Fruit fly (Drosophila melanogaster) whole organism, embryonic: ENCODE results near the gene CG7379.
A peak's percentile ranks its signal among the peaks of the same experiment; 100 is the strongest.

Experiments used
- CG10209 ChIP-seq: fragments of 200-800 bp; sonication (Bioruptor generic); optimal IDR thresholded peaks from 3 replicates; lab custom pipeline; 2017; ENCODE audit warnings: missing biosample characterization, mild to moderate bottlenecking, missing genetic modification characterization, missing genetic modification reagents
- CG12219 ChIP-seq: fragments of 200-800 bp; sonication (Bioruptor generic); optimal IDR thresholded peaks from 3 replicates; lab custom pipeline; 2018; ENCODE audit warnings: missing biosample characterization, mild to moderate bottlenecking, missing genetic modification characterization
- CG1233 ChIP-seq: fragments of 200-800 bp; sonication (Bioruptor generic); optimal IDR thresholded peaks from 4 replicates; lab custom pipeline; 2018; ENCODE audit warnings: missing biosample characterization, mild to moderate bottlenecking, missing genetic modification characterization
- CG12659 ChIP-seq: fragments of 200-800 bp; sonication (Bioruptor generic); optimal IDR thresholded peaks from 3 replicates; lab custom pipeline; 2017; ENCODE audit warnings: mild to moderate bottlenecking, missing biosample characterization, missing genetic modification reagents, missing genetic modification characterization
- CG12942 ChIP-seq: fragments of 200-800 bp; sonication (Bioruptor generic); optimal IDR thresholded peaks from 3 replicates; lab custom pipeline; 2016; ENCODE audit warnings: missing biosample characterization, missing genetic modification characterization
- CG13296 ChIP-seq: fragments of 200-800 bp; sonication (Bioruptor generic); optimal IDR thresholded peaks from 3 replicates; lab custom pipeline; 2018; ENCODE audit warnings: missing biosample characterization, mild to moderate bottlenecking, missing genetic modification characterization
- CG14667 ChIP-seq: fragments of 200-800 bp; sonication (Bioruptor generic); IDR thresholded peaks from 2 replicates; pipeline ENCODE4 v1.3.6; 2022; ENCODE audit warnings: missing biosample characterization, missing genetic modification characterization
- CG14965 ChIP-seq: fragments of 200-800 bp; sonication (Bioruptor generic); optimal IDR thresholded peaks from 2 replicates; lab custom pipeline; 2016; ENCODE audit warnings: missing biosample characterization, missing genetic modification characterization, borderline replicate concordance
- CG15073 ChIP-seq: fragments of 200-800 bp; sonication (Bioruptor generic); optimal IDR thresholded peaks from 2 replicates; lab custom pipeline; 2016; ENCODE audit warnings: missing biosample characterization, missing genetic modification characterization
- CG1603 ChIP-seq: fragments of 200-800 bp; sonication (Bioruptor generic); optimal IDR thresholded peaks from 2 replicates; lab custom pipeline; 2019; ENCODE audit warnings: missing biosample characterization, mild to moderate bottlenecking, missing genetic modification characterization, moderate library complexity
- CG18599 ChIP-seq: fragments of 200-800 bp; sonication (Bioruptor generic); optimal IDR thresholded peaks from 3 replicates; lab custom pipeline; 2017; ENCODE audit warnings: missing biosample characterization, missing genetic modification characterization, mild to moderate bottlenecking, moderate library complexity, missing genetic modification reagents
- CG30020 ChIP-seq: fragments of 200-800 bp; optimal IDR thresholded peaks from 2 replicates; lab custom pipeline; 2019; ENCODE audit warnings: missing biosample characterization, mild to moderate bottlenecking, missing genetic modification characterization, moderate library complexity
- CG31224 ChIP-seq: fragments of 200-800 bp; sonication (Bioruptor generic); IDR thresholded peaks from 2 replicates; pipeline ENCODE4 v1.3.6; 2022; ENCODE audit warnings: missing biosample characterization, missing genetic modification characterization
- CG34376 ChIP-seq: fragments of 200-800 bp; sonication (Bioruptor generic); optimal IDR thresholded peaks from 2 replicates; lab custom pipeline; 2018; ENCODE audit warnings: missing biosample characterization, mild to moderate bottlenecking, missing genetic modification characterization
- CG4617 ChIP-seq: fragments of 200-800 bp; sonication (Bioruptor generic); optimal IDR thresholded peaks from 3 replicates; lab custom pipeline; 2016; ENCODE audit warnings: missing biosample characterization, missing genetic modification characterization, borderline replicate concordance
- CG5180 ChIP-seq: fragments of 200-800 bp; sonication (Bioruptor generic); optimal IDR thresholded peaks from 3 replicates; lab custom pipeline; 2017; ENCODE audit warnings: missing biosample characterization, missing genetic modification characterization, mild to moderate bottlenecking, moderate library complexity, missing genetic modification reagents
- CG6689 ChIP-seq: fragments of 200-800 bp; sonication (Bioruptor generic); IDR thresholded peaks from 2 replicates; pipeline ENCODE4 v1.3.6; 2022; ENCODE audit warnings: missing biosample characterization, missing genetic modification characterization
- CG8281 ChIP-seq: fragments of 200-800 bp; sonication (Bioruptor generic); optimal IDR thresholded peaks from 2 replicates; lab custom pipeline; 2018; ENCODE audit warnings: missing biosample characterization, mild to moderate bottlenecking, missing genetic modification characterization, moderate library complexity
- CTCF ChIP-seq: fragments of 200-800 bp; sonication (Bioruptor generic); optimal IDR thresholded peaks from 2 replicates; lab custom pipeline; 2017; ENCODE audit warnings: missing biosample characterization, mild to moderate bottlenecking, missing genetic modification characterization, moderate library complexity
- Dfd ChIP-seq, 2 experiments: fragments of >200 bp; optimal IDR thresholded peaks; 2 replicates each; lab custom pipeline; 2017; ENCODE audit warnings: missing biosample characterization in 2 of 2, missing genetic modification characterization in 2 of 2
- Dp ChIP-seq: fragments of 200-800 bp; sonication (Bioruptor generic); optimal IDR thresholded peaks from 2 replicates; lab custom pipeline; 2018; ENCODE audit warnings: missing biosample characterization, mild to moderate bottlenecking, missing genetic modification characterization, moderate library complexity
- E2f1 ChIP-seq: fragments of 200-800 bp; sonication (Bioruptor generic); IDR thresholded peaks from 2 replicates; pipeline ENCODE4 v1.3.6; 2022; ENCODE audit warnings: missing biosample characterization, missing genetic modification characterization
- Fer3 ChIP-seq: fragments of 200-800 bp; sonication (Bioruptor generic); optimal IDR thresholded peaks from 2 replicates; lab custom pipeline; 2018; ENCODE audit warnings: missing biosample characterization, mild to moderate bottlenecking, missing genetic modification characterization, moderate library complexity
- Kr ChIP-seq: fragments of 200-800 bp; sonication (Bioruptor generic); optimal IDR thresholded peaks from 2 replicates; lab custom pipeline; 2017; ENCODE audit warnings: missing biosample characterization, mild to moderate bottlenecking, missing genetic modification characterization
- MESR4 ChIP-seq: fragments of 200-800 bp; sonication (Bioruptor generic); optimal IDR thresholded peaks from 2 replicates; lab custom pipeline; 2018; ENCODE audit warnings: missing biosample characterization, mild to moderate bottlenecking, missing genetic modification characterization, moderate library complexity
- Mad ChIP-seq: fragments of 200-800 bp; sonication (Bioruptor generic); optimal IDR thresholded peaks from 2 replicates; lab custom pipeline; 2016; ENCODE audit warnings: missing biosample characterization, missing genetic modification characterization
- Max ChIP-seq: fragments of 200-800 bp; sonication (Bioruptor generic); optimal IDR thresholded peaks from 2 replicates; lab custom pipeline; 2016; ENCODE audit warnings: missing biosample characterization, mild to moderate bottlenecking, missing genetic modification characterization
- Med ChIP-seq: fragments of 200-800 bp; sonication (Bioruptor generic); peaks from one replicate; lab custom pipeline; 2016; ENCODE audit warnings: missing biosample characterization, missing genetic modification characterization, mild to moderate bottlenecking, inconsistent platforms, moderate library complexity
- Ravus ChIP-seq: fragments of 200-800 bp; sonication (Bioruptor generic); IDR thresholded peaks from 2 replicates; pipeline ENCODE4 v1.3.6; 2022; ENCODE audit warnings: missing biosample characterization, missing genetic modification characterization
- Rx ChIP-seq: fragments of 200-800 bp; sonication (Bioruptor generic); IDR thresholded peaks from 2 replicates; pipeline ENCODE4 v1.3.6; 2022; ENCODE audit warnings: missing biosample characterization, missing genetic modification characterization
- Vsx1 ChIP-seq: fragments of 200-800 bp; sonication (Bioruptor generic); optimal IDR thresholded peaks from 2 replicates; lab custom pipeline; 2017; ENCODE audit warnings: missing biosample characterization, mild to moderate bottlenecking, missing genetic modification characterization, missing genetic modification reagents
- ara ChIP-seq: fragments of 200-800 bp; sonication (Bioruptor generic); IDR thresholded peaks from 2 replicates; pipeline ENCODE4 v1.3.6; 2022; ENCODE audit warnings: missing biosample characterization, missing genetic modification characterization
- crp ChIP-seq, 2 experiments: fragments of 200-800 bp; sonication (Bioruptor generic); optimal IDR thresholded peaks; 2 replicates in 1 of 2; 3 replicates in 1 of 2; lab custom pipeline; 2017; ENCODE audit warnings: missing biosample characterization in 2 of 2, missing genetic modification characterization in 2 of 2, mild to moderate bottlenecking in 1 of 2, moderate library complexity in 1 of 2
- da ChIP-seq: fragments of 200-800 bp; sonication (Bioruptor generic); optimal IDR thresholded peaks from 2 replicates; lab custom pipeline; 2016; ENCODE audit warnings: missing biosample characterization, missing genetic modification characterization
- dm ChIP-seq: fragments of 200-800 bp; sonication (Bioruptor generic); optimal IDR thresholded peaks from 3 replicates; lab custom pipeline; 2016; ENCODE audit warnings: missing biosample characterization, missing genetic modification characterization
- dysf ChIP-seq: fragments of 200-800 bp; sonication (Bioruptor generic); IDR thresholded peaks from 3 replicates; pipeline ENCODE4 v1.3.6; 2022; ENCODE audit warnings: missing biosample characterization, missing genetic modification characterization
- gce ChIP-seq: fragments of 200-800 bp; sonication (Bioruptor generic); IDR thresholded peaks from 3 replicates; pipeline ENCODE4 v1.3.6; 2022; ENCODE audit warnings: missing biosample characterization, missing genetic modification characterization
- grau ChIP-seq: fragments of 200-800 bp; optimal IDR thresholded peaks from 3 replicates; lab custom pipeline; 2019; ENCODE audit warnings: missing biosample characterization, mild to moderate bottlenecking, missing genetic modification characterization, moderate library complexity
- gsb ChIP-seq: fragments of 200-800 bp; sonication (Bioruptor generic); IDR thresholded peaks from 2 replicates; pipeline ENCODE4 v1.3.6; 2022; ENCODE audit warnings: missing biosample characterization, missing genetic modification characterization
- lilli ChIP-seq: fragments of 200-800 bp; sonication (Bioruptor generic); optimal IDR thresholded peaks from 3 replicates; lab custom pipeline; 2016; ENCODE audit warnings: missing biosample characterization, missing genetic modification characterization
- nerfin-2 ChIP-seq: fragments of 200-800 bp; sonication (Bioruptor generic); IDR thresholded peaks from 2 replicates; pipeline ENCODE4 v1.3.6; 2022; ENCODE audit warnings: missing biosample characterization, missing genetic modification characterization; ENCODE audit not compliant: partially characterized antibody
- nom ChIP-seq: fragments of 200-800 bp; sonication (Bioruptor generic); optimal IDR thresholded peaks from 2 replicates; lab custom pipeline; 2017; ENCODE audit warnings: missing biosample characterization, missing genetic modification characterization, mild to moderate bottlenecking, moderate library complexity, missing genetic modification reagents
- odd ChIP-seq: fragments of 200-800 bp; sonication (Bioruptor generic); optimal IDR thresholded peaks from 2 replicates; lab custom pipeline; 2017; ENCODE audit warnings: missing biosample characterization, mild to moderate bottlenecking, missing genetic modification characterization
- onecut ChIP-seq: fragments of 200-800 bp; sonication (Bioruptor generic); IDR thresholded peaks from 2 replicates; pipeline ENCODE4 v1.3.6; 2022; ENCODE audit warnings: missing biosample characterization, missing genetic modification characterization
- ranshi ChIP-seq: fragments of 200-800 bp; sonication (Bioruptor generic); IDR thresholded peaks from 2 replicates; pipeline ENCODE4 v1.3.6; 2022; ENCODE audit warnings: missing biosample characterization, missing genetic modification characterization
- slou ChIP-seq: fragments of 200-800 bp; sonication (Bioruptor generic); optimal IDR thresholded peaks from 3 replicates; lab custom pipeline; 2016; ENCODE audit warnings: missing biosample characterization, missing genetic modification characterization
- usp ChIP-seq: fragments of >200 bp; optimal IDR thresholded peaks from 2 replicates; lab custom pipeline; 2017; ENCODE audit warnings: missing biosample characterization, missing genetic modification characterization
- wdn ChIP-seq: fragments of 200-800 bp; sonication (Bioruptor generic); IDR thresholded peaks from 2 replicates; pipeline ENCODE4 v1.3.6; 2022; ENCODE audit warnings: missing biosample characterization, missing genetic modification characterization
- zen2 ChIP-seq: fragments of 200-800 bp; sonication (Bioruptor generic); IDR thresholded peaks from 3 replicates; pipeline ENCODE4 v1.3.6; 2022; ENCODE audit warnings: missing biosample characterization, missing genetic modification characterization; ENCODE audit not compliant: partially characterized antibody

CG7379 gene

dm6 chr3R:17810951-17811706, 13.0 kb upstream of the CG7379 start, which contains the start of the genes Alg1 and tinc (continued):
- TF ChIP-seq wdn (0 out of 2 replicates have a peak, but pooled peaks have one; percentile 32), CG18599 (GFP tag; lab: Kevin White, UChicago) (peak; percentile 76), Rx (no peak), Ravus (no peak), CTCF (GFP tag; lab: Kevin White, UChicago) (peak; percentile 41), ranshi (0 out of 2 replicates have a peak, but pooled peaks have one; percentile 26), CG31224 (GFP tag; lab: Robert Waterston, UW) (peak; percentile 28; the same call in 1 of the 2 replicates), da (GFP tag; lab: Kevin White, UChicago) (peak; percentile 1), CG12942 (GFP tag; lab: Kevin White, UChicago) (no peak), gce (no peak), onecut (0 out of 2 replicates have a peak, but pooled peaks have one; percentile 15), zen2 (GFP tag; lab: Robert Waterston, UW) (no peak), Dp (GFP tag; lab: Kevin White, UChicago) (peak; percentile 74), ara (GFP tag; lab: Robert Waterston, UW) (no peak), nerfin-2 (GFP tag; lab: Robert Waterston, UW) (no peak), Mad (GFP tag; lab: Kevin White, UChicago) (peak; percentile 32), Fer3 (peak; percentile 80), Kr (GFP tag; lab: Kevin White, UChicago) (no peak), Max (GFP tag; lab: Kevin White, UChicago) (peak; percentile 41), MESR4 (GFP tag; lab: Kevin White, UChicago) (peak; percentile 77), nom (peak; percentile 7), crp (GFP tag; optimal IDR thresholded peaks at IDR 0.05; lab: Kevin White, UChicago) (no peak), CG34376 (GFP tag; lab: Kevin White, UChicago) (peak; percentile 22), CG15073 (no peak), CG8281 (tag; lab: Kevin White, UChicago) (no peak), CG12219 (no peak), dysf (peak; percentile 61; the same call in 2 of the 3 replicates), Dfd (GFP tag; optimal IDR thresholded peaks at IDR 0.05; lab: Kevin White, UChicago) (no peak), CG30020 (tag; lab: Kevin White, UChicago) (peak; percentile 66), CG14667 (GFP tag; lab: Robert Waterston, UW) (no peak), CG5180 (GFP tag; lab: Kevin White, UChicago) (peak; percentile 4), CG10209 (GFP tag; lab: Kevin White, UChicago) (peak; percentile 53), CG1603 (peak; percentile 60), usp (GFP tag; lab: Kevin White, UChicago) (no peak), Med (GFP tag; lab: Kevin White, UChicago) (peak; percentile 75), lilli (GFP tag; lab: Kevin White, UChicago) (peak; percentile 78), grau (tag; lab: Kevin White, UChicago) (peak; percentile 80), gsb (GFP tag; lab: Robert Waterston, UW) (no peak), CG14965 (GFP tag; lab: Kevin White, UChicago) (no peak), CG6689 (peak; percentile 62), Vsx1 (no peak), CG4617 (GFP tag; lab: Kevin White, UChicago) (peak; percentile 47), slou (GFP tag; lab: Kevin White, UChicago) (no peak), E2f1 (GFP tag; lab: Robert Waterston, UW) (peak; percentile 53), odd (GFP tag; lab: Kevin White, UChicago) (no peak), CG13296 (GFP tag; lab: Kevin White, UChicago) (peak; percentile 81), dm (GFP tag; lab: Kevin White, UChicago) (peak; percentile 25), CG12659 (peak; percentile 81), CG1233 (GFP tag; lab: Kevin White, UChicago) (no peak)
